Fruit fly (Drosophila melanogaster) whole organism, embryonic: ENCODE measurements around the gene CG6230.

Source experiments
- ATbp ChIP-seq: fragments of 200-800 bp; sonication (Bioruptor generic); optimal IDR thresholded peaks from 2 replicates; lab custom pipeline; 2017; ENCODE audit warnings: missing biosample characterization, mild to moderate bottlenecking, missing genetic modification characterization, missing genetic modification reagents
- Awh ChIP-seq: fragments of 200-800 bp; sonication (Bioruptor generic); IDR thresholded peaks from 2 replicates; pipeline ENCODE4, ENCODE4 v1.3.6; 2022; ENCODE audit warnings: missing biosample characterization, missing genetic modification characterization
- CG10462 ChIP-seq: fragments of 200-800 bp; sonication (Bioruptor generic); optimal IDR thresholded peaks from 2 replicates; lab custom pipeline; 2016; ENCODE audit warnings: missing biosample characterization, missing genetic modification characterization
- CG10959 ChIP-seq: fragments of 200-800 bp; sonication (Bioruptor generic); IDR thresholded peaks from 2 replicates; pipeline ENCODE4 v1.3.6; 2022; ENCODE audit warnings: missing biosample characterization, missing genetic modification characterization
- CG11247 ChIP-seq: fragments of 200-800 bp; sonication (Bioruptor generic); IDR thresholded peaks from 2 replicates; pipeline ENCODE4 v1.3.6; 2022; ENCODE audit warnings: missing biosample characterization, missing genetic modification characterization
- CG12071 ChIP-seq: fragments of 200-800 bp; sonication (Bioruptor generic); optimal IDR thresholded peaks from 3 replicates; lab custom pipeline; 2018; ENCODE audit warnings: missing biosample characterization, mild to moderate bottlenecking, missing genetic modification characterization
- CG12391 ChIP-seq: fragments of 200-800 bp; sonication (Bioruptor generic); optimal IDR thresholded peaks from 3 replicates; lab custom pipeline; 2018; ENCODE audit warnings: missing biosample characterization, mild to moderate bottlenecking, missing genetic modification characterization, moderate library complexity
- CG14965 ChIP-seq: fragments of 200-800 bp; sonication (Bioruptor generic); optimal IDR thresholded peaks from 2 replicates; lab custom pipeline; 2016; ENCODE audit warnings: missing biosample characterization, missing genetic modification characterization, borderline replicate concordance
- CG15011 ChIP-seq: fragments of 200-800 bp; sonication (Bioruptor generic); optimal IDR thresholded peaks from 3 replicates; lab custom pipeline; 2018; ENCODE audit warnings: missing biosample characterization, mild to moderate bottlenecking, missing genetic modification characterization
- CG16779 ChIP-seq: fragments of 200-800 bp; sonication (Bioruptor generic); IDR thresholded peaks from 2 replicates; pipeline ENCODE4 v1.3.6; 2022; ENCODE audit warnings: missing biosample characterization, missing genetic modification characterization
- CG17829 ChIP-seq: fragments of 200-800 bp; optimal IDR thresholded peaks from 2 replicates; lab custom pipeline; 2019; ENCODE audit warnings: missing biosample characterization, mild to moderate bottlenecking, missing genetic modification characterization, moderate library complexity
- CG2120 ChIP-seq: fragments of 200-800 bp; sonication (Bioruptor generic); optimal IDR thresholded peaks from 3 replicates; lab custom pipeline; 2016; ENCODE audit warnings: missing biosample characterization, missing genetic modification characterization
- CG30403 ChIP-seq: fragments of 200-800 bp; sonication (Bioruptor generic); optimal IDR thresholded peaks from 3 replicates; lab custom pipeline; 2016; ENCODE audit warnings: missing biosample characterization, missing genetic modification characterization
- CG6813 ChIP-seq: fragments of 200-800 bp; sonication (Bioruptor generic); optimal IDR thresholded peaks from 2 replicates; lab custom pipeline; 2017; ENCODE audit warnings: missing biosample characterization, missing genetic modification characterization, mild to moderate bottlenecking, moderate library complexity, missing genetic modification reagents
- CG7928 ChIP-seq: fragments of 200-800 bp; sonication (Bioruptor generic); optimal IDR thresholded peaks from 2 replicates; lab custom pipeline; 2017; ENCODE audit warnings: missing biosample characterization, mild to moderate bottlenecking, missing genetic modification characterization
- CG7963 ChIP-seq: fragments of 200-800 bp; sonication (Bioruptor generic); IDR thresholded peaks from 3 replicates; pipeline ENCODE4 v1.3.6; 2022; ENCODE audit warnings: missing biosample characterization, missing genetic modification characterization; ENCODE audit not compliant: partially characterized antibody
- CG9932 ChIP-seq: fragments of 200-800 bp; sonication (Bioruptor generic); IDR thresholded peaks from 2 replicates; pipeline ENCODE4 v1.3.6; 2022; ENCODE audit warnings: missing biosample characterization, missing genetic modification characterization
- Dfd ChIP-seq, 2 experiments: fragments of >200 bp; optimal IDR thresholded peaks; 2 replicates each; lab custom pipeline; 2017; ENCODE audit warnings: missing biosample characterization in 2 of 2, missing genetic modification characterization in 2 of 2
- E2f2 ChIP-seq: fragments of 200-800 bp; sonication (Bioruptor generic); IDR thresholded peaks from 2 replicates; pipeline ENCODE4 v1.3.6; 2022; ENCODE audit warnings: missing biosample characterization, missing genetic modification characterization
- Hand ChIP-seq: fragments of 200-800 bp; sonication (Bioruptor generic); optimal IDR thresholded peaks from 2 replicates; lab custom pipeline; 2017; ENCODE audit warnings: mild to moderate bottlenecking, missing biosample characterization, missing genetic modification reagents, missing genetic modification characterization
- Meics ChIP-seq: fragments of 200-800 bp; sonication (Bioruptor generic); optimal IDR thresholded peaks from 2 replicates; lab custom pipeline; 2017; ENCODE audit warnings: missing biosample characterization, mild to moderate bottlenecking, missing genetic modification characterization
- Sry-β ChIP-seq: fragments of 200-800 bp; sonication (Bioruptor generic); optimal IDR thresholded peaks from 2 replicates; lab custom pipeline; 2018; ENCODE audit warnings: missing biosample characterization, mild to moderate bottlenecking, missing genetic modification characterization, moderate library complexity
- Xbp1 ChIP-seq: fragments of 200-800 bp; sonication (Bioruptor generic); optimal IDR thresholded peaks from 3 replicates; lab custom pipeline; 2016; ENCODE audit warnings: missing biosample characterization, mild to moderate bottlenecking, missing genetic modification characterization
- ase ChIP-seq: fragments of 200-800 bp; sonication (Bioruptor generic); IDR thresholded peaks from 3 replicates; pipeline ENCODE4 v1.3.6; 2022; ENCODE audit warnings: missing biosample characterization, missing genetic modification characterization
- cad ChIP-seq: fragments of >200 bp; optimal IDR thresholded peaks from 2 replicates; lab custom pipeline; 2017; ENCODE audit warnings: missing biosample characterization, missing genetic modification characterization
- ci ChIP-seq: fragments of 200-800 bp; sonication (Bioruptor generic); IDR thresholded peaks from 3 replicates; pipeline ENCODE4 v1.3.6; 2022; ENCODE audit warnings: missing biosample characterization, missing genetic modification characterization
- emc ChIP-seq: fragments of 200-800 bp; sonication (Bioruptor generic); optimal IDR thresholded peaks from 2 replicates; lab custom pipeline; 2016; ENCODE audit warnings: missing biosample characterization, missing genetic modification characterization
- ems ChIP-seq: fragments of 200-800 bp; sonication (Bioruptor generic); optimal IDR thresholded peaks from 3 replicates; lab custom pipeline; 2016; ENCODE audit warnings: missing biosample characterization, missing genetic modification characterization
- gce ChIP-seq: fragments of 200-800 bp; sonication (Bioruptor generic); IDR thresholded peaks from 3 replicates; pipeline ENCODE4 v1.3.6; 2022; ENCODE audit warnings: missing biosample characterization, missing genetic modification characterization
- gem ChIP-seq: fragments of 200-800 bp; sonication (Bioruptor generic); optimal IDR thresholded peaks from 2 replicates; lab custom pipeline; 2019; ENCODE audit warnings: missing biosample characterization, mild to moderate bottlenecking, missing genetic modification characterization, moderate library complexity
- grn ChIP-seq: fragments of 200-800 bp; sonication (Bioruptor generic); optimal IDR thresholded peaks from 3 replicates; lab custom pipeline; 2017; ENCODE audit warnings: missing biosample characterization, missing genetic modification characterization
- ham ChIP-seq: fragments of 200-800 bp; sonication (Bioruptor generic); IDR thresholded peaks from 2 replicates; pipeline ENCODE4 v1.3.6; 2022; ENCODE audit warnings: missing biosample characterization, missing genetic modification characterization
- jigr1 ChIP-seq: fragments of 200-800 bp; sonication (Bioruptor generic); IDR thresholded peaks from 3 replicates; pipeline ENCODE4 v1.3.6; 2022; ENCODE audit warnings: missing biosample characterization, missing genetic modification characterization
- lilli ChIP-seq: fragments of 200-800 bp; sonication (Bioruptor generic); optimal IDR thresholded peaks from 3 replicates; lab custom pipeline; 2016; ENCODE audit warnings: missing biosample characterization, missing genetic modification characterization
- maf-S ChIP-seq: fragments of 200-800 bp; sonication (Bioruptor generic); optimal IDR thresholded peaks from 2 replicates; lab custom pipeline; 2016; ENCODE audit warnings: missing biosample characterization, missing genetic modification characterization
- pan ChIP-seq, 4 experiments: fragments of >200 bp in 3 of 4; fragments of 200-800 bp in 1 of 4; sonication (Bioruptor generic) in 1 of 4; optimal IDR thresholded peaks in 3 of 4; IDR thresholded peaks in 1 of 4; 2 replicates each; pipeline versions ENCODE4 v1.3.6 to Lab custom; 2017 to 2022; ENCODE audit warnings: missing biosample characterization in 2 of 4, missing genetic modification characterization in 2 of 4, mixed read lengths in 1 of 4
- ranshi ChIP-seq: fragments of 200-800 bp; sonication (Bioruptor generic); IDR thresholded peaks from 2 replicates; pipeline ENCODE4 v1.3.6; 2022; ENCODE audit warnings: missing biosample characterization, missing genetic modification characterization
- row ChIP-seq: fragments of 200-800 bp; sonication (Bioruptor generic); IDR thresholded peaks from 3 replicates; pipeline ENCODE4 v1.3.6; 2022; ENCODE audit warnings: missing biosample characterization, missing genetic modification characterization
- seq ChIP-seq: fragments of 200-800 bp; sonication (Bioruptor generic); IDR thresholded peaks from 2 replicates; pipeline ENCODE4 v1.3.6; 2022; ENCODE audit warnings: missing biosample characterization, missing genetic modification characterization
- slbo ChIP-seq: fragments of 200-800 bp; sonication (Bioruptor generic); IDR thresholded peaks from 2 replicates; pipeline ENCODE4 v1.3.6; 2022; ENCODE audit warnings: missing biosample characterization, missing genetic modification characterization
- yki ChIP-seq: fragments of >200 bp; optimal IDR thresholded peaks from 3 replicates; lab custom pipeline; 2018

The CG6230 gene

dm6 chr2L:11086357-11086924, 33.7 kb downstream of the CG6230 start, which contains the start of gene CG16854 (continued):
- 0 out of 3 replicates have a peak, but pooled peaks have one; percentile 19 for TF ChIP-seq jigr1 (GFP tag; lab: Robert Waterston, UW)
- no peak for TF ChIP-seq CG15011 (GFP tag; lab: Kevin White, UChicago)
- no peak for TF ChIP-seq cad (GFP tag; lab: Kevin White, UChicago)
- 0 out of 3 replicates have a peak, but pooled peaks have one; percentile 8 for TF ChIP-seq ase (GFP tag; lab: Robert Waterston, UW)
- peak; percentile 42 for TF ChIP-seq CG2120 (GFP tag; lab: Kevin White, UChicago)
- peak; percentile 60; the same call in 1 of the 2 replicates for TF ChIP-seq slbo (GFP tag; lab: Robert Waterston, UW)
- TF ChIP-seq Dfd (GFP tag; optimal IDR thresholded peaks at IDR 0.05; lab: Kevin White, UChicago), result no peak
- peak; percentile 23; the same call in 1 of the 2 replicates for TF ChIP-seq seq (GFP tag; lab: Robert Waterston, UW)
- peak; percentile 55; the same call in 1 of the 2 replicates for TF ChIP-seq CG16779 (GFP tag; lab: Robert Waterston, UW)
- TF ChIP-seq Hand, result peak; percentile 20
- no peak for TF ChIP-seq gce (GFP tag; lab: Robert Waterston, UW)
- no peak for TF ChIP-seq ems (GFP tag; lab: Kevin White, UChicago)
- no peak for TF ChIP-seq CG10959
- peak; percentile 19 for TF ChIP-seq CG12391 (tag; lab: Kevin White, UChicago)
- peak; percentile 41 for TF ChIP-seq CG9932 (GFP tag; lab: Robert Waterston, UW)
- 0 out of 2 replicates have a peak, but pooled peaks have one; percentile 9 for TF ChIP-seq CG11247
- TF ChIP-seq row (GFP tag; lab: Robert Waterston, UW), result peak; percentile 60
- TF ChIP-seq CG30403 (GFP tag; lab: Kevin White, UChicago), result peak; percentile 13
- no peak for TF ChIP-seq yki (lab: Kevin White, UChicago)
- 0 out of 2 replicates have a peak, but pooled peaks have one; percentile 26 for TF ChIP-seq ranshi (GFP tag; lab: Robert Waterston, UW)
- TF ChIP-seq emc, result no peak
- peak; percentile 27; the same call in 1 of the 3 replicates for TF ChIP-seq ci (GFP tag; lab: Robert Waterston, UW)
- TF ChIP-seq CG14965 (GFP tag; lab: Kevin White, UChicago), result no peak
- TF ChIP-seq ham (GFP tag; lab: Robert Waterston, UW), result no peak
- TF ChIP-seq Xbp1 (GFP tag; lab: Kevin White, UChicago), result peak; percentile 1
- peak; percentile 29 for TF ChIP-seq lilli (GFP tag; lab: Kevin White, UChicago)
- TF ChIP-seq E2f2 (GFP tag; lab: Robert Waterston, UW), result no peak
- TF ChIP-seq CG7928, result peak; percentile 83
- no peak for TF ChIP-seq maf-S (GFP tag; lab: Kevin White, UChicago)
- TF ChIP-seq ATbp (GFP tag; lab: Kevin White, UChicago), result no peak
- peak; percentile 16 for TF ChIP-seq CG6813 (GFP tag; lab: Kevin White, UChicago)
- no peak for TF ChIP-seq grn
- peak; percentile 12 for TF ChIP-seq Meics
- TF ChIP-seq Sry-β (GFP tag; lab: Kevin White, UChicago), result no peak
- peak; percentile 34 for TF ChIP-seq gem
- no peak for TF ChIP-seq pan (optimal IDR thresholded peaks at IDR 0.05; lab: Kevin White, UChicago)
- no peak for TF ChIP-seq pan (GFP tag; optimal IDR thresholded peaks at IDR 0.05 in 1 of 2, IDR thresholded peaks at IDR 0.05 in 1 of 2)
- no peak for TF ChIP-seq CG10462 (GFP tag; lab: Kevin White, UChicago)
- no peak for TF ChIP-seq Awh (GFP tag; lab: Robert Waterston, UW)
- TF ChIP-seq, all 482 proteins: peak for 41

dm6 chr2L:11085129-11085528, 35.0 kb downstream of the CG6230 start, which contains the start of gene AstCC:
Gene AstCC (minus strand): TSS chr2L:11085229.
- TF ChIP-seq CG7963, result 0 out of 3 replicates have a peak, but pooled peaks have one; percentile 19
- TF ChIP-seq CG17829, result no peak
- TF ChIP-seq CG12071, result no peak
